Worm (Caenorhabditis elegans) whole organism, L3 larva: ENCODE data around the gene lron-10.

Experiments
- ceh-28 ChIP-seq: fragments of 150-350 bp; optimal IDR thresholded peaks from 2 replicates; lab custom pipeline; 2014; ENCODE audit warnings: missing biosample characterization, missing genetic modification reagents, missing genetic modification characterization
- elt-2 ChIP-seq: sonication (generic microtip); optimal IDR thresholded peaks from 2 replicates; lab custom pipeline; 2016; ENCODE audit warnings: missing genetic modification reagents, mild to moderate bottlenecking, missing genetic modification characterization, missing compliant biosample characterization
- lin-15B ChIP-seq: fragments of 150-350 bp; optimal IDR thresholded peaks from 2 replicates; lab custom pipeline; 2014; ENCODE audit warnings: missing biosample characterization, missing genetic modification characterization
- lin-39 ChIP-seq: fragments of 150-350 bp; optimal IDR thresholded peaks from 2 replicates; lab custom pipeline; 2018; ENCODE audit warnings: missing biosample characterization, missing genetic modification reagents, missing genetic modification characterization
- nhr-11 ChIP-seq: fragments of 150-350 bp; optimal IDR thresholded peaks from 2 replicates; lab custom pipeline; 2014; ENCODE audit warnings: missing biosample characterization, missing genetic modification characterization
- nhr-237 ChIP-seq: fragments of 150-350 bp; optimal IDR thresholded peaks from 2 replicates; lab custom pipeline; 2014; ENCODE audit warnings: missing biosample characterization, missing genetic modification characterization
- nhr-25 ChIP-seq: sonication (generic microtip); optimal IDR thresholded peaks from 2 replicates; lab custom pipeline; 2017; ENCODE audit warnings: missing biosample characterization, missing genetic modification characterization
- ztf-11 ChIP-seq: fragments of 150-350 bp; optimal IDR thresholded peaks from 2 replicates; lab custom pipeline; 2014; ENCODE audit warnings: missing biosample characterization, missing genetic modification characterization

DNA sequence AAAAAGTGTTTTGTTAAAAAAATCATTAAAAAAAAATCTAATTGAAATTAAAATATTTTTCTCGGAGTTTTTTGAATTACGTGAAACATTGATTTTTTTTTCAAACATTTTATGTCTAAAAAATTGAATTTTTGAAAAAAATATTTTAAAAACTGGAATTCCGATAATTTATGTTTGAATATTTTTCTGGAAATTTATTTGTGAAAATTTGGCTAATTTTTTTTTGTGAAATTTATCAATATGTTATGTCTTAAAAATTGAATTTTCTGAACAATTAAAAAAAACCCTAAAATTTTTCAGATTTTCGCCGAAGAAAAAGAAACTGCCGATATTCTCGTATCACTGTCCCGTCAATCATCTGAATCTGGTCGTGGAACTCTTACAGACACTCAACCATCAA lies 8.8 kb downstream of the lron-10 start, which contains the start of gene Y39A1A.24:
- no peak for TF ChIP-seq ztf-11
- TF ChIP-seq lin-15B (tag; lab: Kevin White, UChicago): no peak
- TF ChIP-seq nhr-11 (tag; lab: Kevin White, UChicago): no peak
- no peak for TF ChIP-seq nhr-237 (tag; lab: Kevin White, UChicago)
- TF ChIP-seq ceh-28 (tag; lab: Kevin White, UChicago): no peak
- TF ChIP-seq nhr-25: no peak
- TF ChIP-seq elt-2 (tag; lab: Kevin White, UChicago): no peak
- TF ChIP-seq lin-39 (tag; lab: Kevin White, UChicago): no peak
